Worm (Caenorhabditis elegans) whole organism, L3 larva: ENCODE data around the gene Y119D3B.14.

Experiments
- R02D3.7 ChIP-seq: fragments of 150-350 bp; optimal IDR thresholded peaks from 2 replicates; lab custom pipeline; 2014; ENCODE audit warnings: missing biosample characterization, missing genetic modification characterization
- ZK546.5 ChIP-seq: sonication (generic microtip); optimal IDR thresholded peaks from 2 replicates; lab custom pipeline; 2017; ENCODE audit warnings: missing biosample characterization, missing genetic modification characterization
- egl-5 ChIP-seq: fragments of 150-350 bp; optimal IDR thresholded peaks from 2 replicates; lab custom pipeline; 2017; ENCODE audit warnings: missing biosample characterization, missing genetic modification reagents, missing genetic modification characterization, inconsistent platforms
- lin-39 ChIP-seq: fragments of 150-350 bp; optimal IDR thresholded peaks from 2 replicates; lab custom pipeline; 2018; ENCODE audit warnings: missing biosample characterization, missing genetic modification reagents, missing genetic modification characterization
- nhr-76 ChIP-seq: fragments of 150-350 bp; sonication (generic microtip); optimal IDR thresholded peaks from 5 replicates; lab custom pipeline; 2014; ENCODE audit warnings: missing biosample characterization, missing genetic modification characterization
- unc-39 ChIP-seq: sonication (generic microtip); optimal IDR thresholded peaks from 4 replicates; lab custom pipeline; 2017; ENCODE audit warnings: missing biosample characterization, missing genetic modification characterization
- unc-62 ChIP-seq: fragments of 150-350 bp; sonication (generic microtip); optimal IDR thresholded peaks from 4 replicates; lab custom pipeline; 2014; ENCODE audit warnings: missing biosample characterization, missing genetic modification reagents, missing genetic modification characterization
- ztf-4 ChIP-seq: fragments of 150-350 bp; optimal IDR thresholded peaks from 2 replicates; lab custom pipeline; 2014; ENCODE audit warnings: missing biosample characterization, missing genetic modification characterization

DNA sequence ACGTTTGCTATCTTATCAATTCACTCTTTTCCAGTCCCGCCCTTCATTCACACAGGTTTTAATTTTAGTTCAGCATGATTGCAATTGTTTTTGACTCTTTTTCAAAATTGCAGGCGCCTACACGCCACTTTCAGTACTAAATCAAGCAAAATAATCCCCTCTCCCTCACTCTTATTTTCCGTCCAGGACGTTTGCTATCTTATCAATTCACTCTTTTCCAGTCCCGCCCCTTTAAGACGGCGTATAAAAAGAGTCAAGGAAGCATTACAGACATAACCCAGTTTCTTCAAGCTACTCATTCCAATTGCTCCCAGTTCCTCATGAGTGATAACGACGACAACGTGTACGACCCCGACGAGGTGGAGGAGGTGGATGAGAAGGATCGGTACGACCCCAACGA is 21.1 kb upstream of the Y119D3B.14 start, which contains the start of gene Y119D3B.21:
- TF ChIP-seq unc-39 (tag; lab: Kevin White, UChicago) (no peak), ztf-4 (tag; lab: Kevin White, UChicago) (no peak), nhr-76 (no peak), R02D3.7 (tag; lab: Kevin White, UChicago) (no peak), ZK546.5 (tag; lab: Kevin White, UChicago) (no peak), egl-5 (tag; lab: Kevin White, UChicago) (no peak), lin-39 (tag; lab: Kevin White, UChicago) (no peak), unc-62 (GFP tag; lab: Kevin White, UChicago) (no peak)
